Worm (Caenorhabditis elegans): ENCODE measurements around the gene stc-1.

DNA sequence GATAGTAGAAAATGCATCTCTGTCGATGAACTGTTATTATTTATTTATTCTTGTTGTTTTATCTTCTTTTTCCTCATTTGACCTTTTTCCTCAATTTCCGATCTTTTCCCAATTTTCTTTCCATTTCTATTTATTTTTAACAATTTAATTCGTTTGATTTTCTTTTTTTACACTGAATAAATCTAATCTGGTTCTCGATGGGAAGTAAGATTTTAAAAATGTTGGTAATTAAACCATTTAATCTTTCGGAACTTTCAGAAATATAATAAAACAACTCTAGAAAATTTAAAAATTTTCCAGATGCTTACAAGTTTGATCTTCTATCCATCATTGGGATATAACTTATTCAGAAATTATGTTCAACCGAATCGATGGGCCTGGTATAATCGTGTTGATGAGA is 40.6 kb upstream of the stc-1 start, which contains the start of gene F28C6.8:
- TF ChIP-seq lin-13 (tag; optimal IDR thresholded peaks at IDR 0.05) = no peak
- no peak for TF ChIP-seq snpc-4 (tag; optimal IDR thresholded peaks at IDR 0.05)
- TF ChIP-seq ztf-11 (tag; optimal IDR thresholded peaks at IDR 0.05) = no peak
- no peak for TF ChIP-seq drap-1 (GFP tag; optimal IDR thresholded peaks at IDR 0.05)
- TF ChIP-seq nhr-12 (tag; optimal IDR thresholded peaks at IDR 0.05) = no peak
- no peak for TF ChIP-seq sptf-1 (tag; optimal IDR thresholded peaks at IDR 0.05)
